Worm (Caenorhabditis elegans): ENCODE measurements around the gene Y113G7B.28.

The Y113G7B.28 gene

DNA sequence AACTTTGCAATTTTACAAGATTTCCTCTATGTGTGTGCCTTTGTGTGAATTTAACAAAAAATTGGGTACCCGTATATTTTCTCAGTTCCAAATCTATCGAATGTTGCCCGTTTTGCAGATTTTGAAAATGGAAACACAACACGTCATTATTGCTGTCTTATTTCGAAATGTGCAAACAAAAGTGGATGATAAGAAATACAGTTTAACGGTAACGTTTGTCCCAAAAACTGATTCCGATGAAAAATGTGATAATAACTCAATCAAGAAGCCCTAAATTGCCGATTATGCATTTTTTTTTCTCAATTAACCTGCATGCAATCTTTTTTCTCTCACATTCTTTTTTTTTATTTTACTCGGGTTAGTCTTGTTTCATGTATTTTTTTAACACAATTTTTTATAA lies 29.5 kb downstream of the Y113G7B.28 start (continued):
- no peak for TF ChIP-seq spr-3 (GFP tag; optimal IDR thresholded peaks at IDR 0.05)
- peak; percentile 57; the same call in 1 of the 2 replicates for TF ChIP-seq dmd-6 (GFP tag; IDR thresholded peaks at IDR 0.05)
- no peak for TF ChIP-seq gei-8 (GFP tag; optimal IDR thresholded peaks at IDR 0.05)
- no peak for TF ChIP-seq dmd-9 (GFP tag; IDR thresholded peaks at IDR 0.05)
- no peak for TF ChIP-seq zag-1 (tag; optimal IDR thresholded peaks at IDR 0.05)
- TF ChIP-seq set-16 (GFP tag; IDR thresholded peaks at IDR 0.05): no peak
- peak; percentile 40 for TF ChIP-seq nhr-28 (tag; optimal IDR thresholded peaks at IDR 0.05)
- no peak for TF ChIP-seq dmd-8 (GFP tag; IDR thresholded peaks at IDR 0.05)
- no peak for TF ChIP-seq dpl-1 (GFP tag; optimal IDR thresholded peaks at IDR 0.05)
- no peak for TF ChIP-seq Y75B8A.6 (GFP tag; IDR thresholded peaks at IDR 0.05)
- no peak for TF ChIP-seq F26F4.8 (GFP tag; conservative IDR thresholded peaks at IDR 0.05)
- no peak for TF ChIP-seq F10B5.3 (tag; optimal IDR thresholded peaks at IDR 0.05)
- TF ChIP-seq spr-1 (tag; optimal IDR thresholded peaks at IDR 0.05): no peak
- no peak for TF ChIP-seq T26A8.4 (GFP tag; IDR thresholded peaks at IDR 0.05)
- no peak for TF ChIP-seq egl-43 (GFP tag; IDR thresholded peaks at IDR 0.05)
- peak; percentile 1 for TF ChIP-seq mes-2 (tag; optimal IDR thresholded peaks at IDR 0.05; ENCODE audit: poor library complexity, severe bottlenecking)
- peak; percentile 91 for TF ChIP-seq pqm-1 (tag; optimal IDR thresholded peaks at IDR 0.05)
- TF ChIP-seq mep-1 (tag; optimal IDR thresholded peaks at IDR 0.05): no peak
- TF ChIP-seq ceh-32 (tag; optimal IDR thresholded peaks at IDR 0.05; ENCODE audit: poor library complexity): no peak
- TF ChIP-seq lir-3 (tag; optimal IDR thresholded peaks at IDR 0.05): no peak
- TF ChIP-seq F44E2.7 (GFP tag; IDR thresholded peaks at IDR 0.05): no peak
- TF ChIP-seq nhr-6 (tag; optimal IDR thresholded peaks at IDR 0.05): no peak

DNA sequence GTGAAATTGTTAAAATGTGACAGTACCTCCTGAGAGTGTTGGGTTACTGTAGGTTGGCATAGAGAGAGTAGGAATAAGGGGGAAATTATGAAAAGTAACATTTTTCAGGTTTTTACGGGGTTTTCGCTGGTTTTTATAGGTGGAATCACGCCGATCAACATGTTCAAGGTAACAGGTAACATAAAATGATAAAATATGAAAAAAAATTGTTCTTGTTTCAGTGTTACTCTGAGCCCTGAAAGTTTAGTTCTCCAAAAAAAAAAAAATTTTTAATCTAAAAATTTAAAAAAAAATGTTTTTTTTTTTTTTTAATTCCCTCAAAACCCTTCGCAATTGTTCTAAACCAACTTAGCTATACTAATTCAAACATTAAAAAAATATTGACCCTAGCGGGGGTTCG lies 38.0 kb downstream of the Y113G7B.28 start, which contains the start of gene Y113G7B.15:
Y113G7B.15 (minus strand) TSS at position 101 of the 400 bp plus-strand sequence.
- TF ChIP-seq dmd-9 (GFP tag; IDR thresholded peaks at IDR 0.05) (no peak), saeg-2 (GFP tag; IDR thresholded peaks at IDR 0.05) (no peak), lin-39 (tag; optimal IDR thresholded peaks at IDR 0.05) (no peak), dve-1 (tag; optimal IDR thresholded peaks at IDR 0.05; ENCODE audit: insufficient read depth) (no peak), arid-1 (GFP tag; conservative IDR thresholded peaks at IDR 0.05) (no peak), madf-9 (GFP tag; conservative IDR thresholded peaks at IDR 0.05) (no peak), daf-19 (GFP tag; conservative IDR thresholded peaks at IDR 0.05) (no peak), ceh-44 (GFP tag; IDR thresholded peaks at IDR 0.05) (no peak), T20F7.1 (GFP tag; optimal IDR thresholded peaks at IDR 0.05) (no peak), unc-39 (tag; optimal IDR thresholded peaks at IDR 0.05) (no peak), nhr-237 (tag; optimal IDR thresholded peaks at IDR 0.05) (no peak)

DNA sequence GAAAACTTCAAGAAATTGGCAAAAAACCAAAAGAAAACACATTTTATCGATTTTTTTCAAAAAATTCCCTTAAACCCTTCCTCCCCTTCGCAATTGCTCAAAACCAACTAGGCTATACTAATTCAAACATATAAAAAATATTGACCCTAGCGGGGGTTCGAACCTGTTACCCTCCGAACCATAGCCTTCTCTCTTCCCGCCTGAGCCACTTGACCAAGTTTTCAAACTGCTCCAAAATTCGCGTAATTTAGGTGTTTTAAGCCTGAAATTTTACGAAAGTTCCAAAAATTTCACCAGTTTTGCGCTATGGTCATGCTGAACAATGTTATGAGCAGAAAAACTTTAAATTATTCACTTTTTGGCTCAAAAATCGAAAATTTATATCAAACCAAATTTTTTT lies 38.7 kb downstream of the Y113G7B.28 start:
- TF ChIP-seq php-3 (GFP tag; IDR thresholded peaks at IDR 0.05) (0 out of 2 replicates have a peak, but pooled peaks have one; percentile 30), zfp-2 (tag; optimal IDR thresholded peaks at IDR 0.05) (no peak), F44E2.7 (GFP tag; IDR thresholded peaks at IDR 0.05) (peak; percentile 72; the same call in 1 of the 2 replicates), lin-1 (GFP tag; IDR thresholded peaks at IDR 0.05) (0 out of 2 replicates have a peak, but pooled peaks have one; percentile 34), arid-1 (GFP tag; conservative IDR thresholded peaks at IDR 0.05) (0 out of 2 replicates have a peak, but pooled peaks have one; percentile 25), F26F4.8 (GFP tag; conservative IDR thresholded peaks at IDR 0.05) (0 out of 2 replicates have a peak, but pooled peaks have one; percentile 15)

DNA sequence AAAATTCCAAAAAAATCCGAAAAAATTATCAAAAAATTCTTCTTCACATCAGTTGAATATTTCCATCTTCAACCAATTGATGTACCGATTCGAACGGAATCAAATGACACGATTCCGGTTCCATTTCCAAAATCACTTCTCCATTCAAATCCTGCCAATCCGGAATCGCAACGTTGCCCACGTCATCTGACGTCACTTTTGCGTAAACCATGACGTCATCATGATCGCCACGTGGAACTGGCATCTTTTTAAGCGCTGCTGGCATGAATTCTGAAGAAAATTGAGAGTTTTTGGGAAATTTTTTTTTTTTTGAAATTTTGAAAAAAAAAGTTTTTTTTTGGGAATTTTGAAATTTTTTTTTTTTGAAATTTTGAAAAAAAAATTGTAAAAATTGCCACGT lies 39.4 kb downstream of the Y113G7B.28 start:
- no peak for TF ChIP-seq ztf-7 (tag; optimal IDR thresholded peaks at IDR 0.05)
- TF ChIP-seq mxl-2 (GFP tag; conservative IDR thresholded peaks at IDR 0.05): no peak
- no peak for TF ChIP-seq daf-16 (GFP tag; optimal IDR thresholded peaks at IDR 0.05)
- no peak for TF ChIP-seq daf-16 (tag; optimal IDR thresholded peaks at IDR 0.05)
- TF ChIP-seq hlh-30 (tag; optimal IDR thresholded peaks at IDR 0.05; ENCODE audit: insufficient read depth): no peak
- no peak for TF ChIP-seq unc-39 (tag; optimal IDR thresholded peaks at IDR 0.05)
- TF ChIP-seq T26A8.4 (GFP tag; IDR thresholded peaks at IDR 0.05): no peak
- no peak for TF ChIP-seq vab-7 (GFP tag; IDR thresholded peaks at IDR 0.05)
- no peak for TF ChIP-seq zag-1 (tag; optimal IDR thresholded peaks at IDR 0.05)

Data from whole organism, L4 larva.